Worm (Caenorhabditis elegans) whole organism, L1 larva: ENCODE data around the gene Y17G9A.3.

ENCODE experiments used
- C34B4.2 ChIP-seq: sonication (generic microtip); optimal IDR thresholded peaks from 2 replicates; lab custom pipeline; 2017; ENCODE audit warnings: mild to moderate bottlenecking, missing genetic modification characterization, missing compliant biosample characterization
- F16B12.6 ChIP-seq: fragments of 150-350 bp; optimal IDR thresholded peaks from 2 replicates; lab custom pipeline; 2014; ENCODE audit warnings: missing biosample characterization, missing genetic modification characterization
- Y116A8C.19 ChIP-seq: sonication (generic microtip); optimal IDR thresholded peaks from 2 replicates; lab custom pipeline; 2016; ENCODE audit warnings: missing compliant biosample characterization, missing genetic modification characterization, borderline replicate concordance
- aha-1 ChIP-seq: fragments of 150-350 bp; optimal IDR thresholded peaks from 2 replicates; lab custom pipeline; 2014; ENCODE audit warnings: missing biosample characterization, missing genetic modification characterization
- alr-1 ChIP-seq: fragments of 200-800 bp; sonication (Bioruptor generic); optimal IDR thresholded peaks from 2 replicates; lab custom pipeline; 2018; ENCODE audit warnings: borderline replicate concordance, mild to moderate bottlenecking, missing genetic modification characterization, missing compliant biosample characterization
- blmp-1 ChIP-seq: fragments of 150-350 bp; optimal IDR thresholded peaks from 2 replicates; lab custom pipeline; 2014; ENCODE audit warnings: missing biosample characterization, missing genetic modification characterization
- ceh-63 ChIP-seq: fragments of 200-800 bp; sonication (Bioruptor generic); optimal IDR thresholded peaks from 2 replicates; lab custom pipeline; 2018; ENCODE audit warnings: mild to moderate bottlenecking, missing genetic modification characterization, missing compliant biosample characterization
- ceh-8 ChIP-seq: fragments of 200-800 bp; sonication (Bioruptor generic); optimal IDR thresholded peaks from 2 replicates; lab custom pipeline; 2018; ENCODE audit warnings: mild to moderate bottlenecking, missing genetic modification characterization, moderate library complexity, missing compliant biosample characterization
- ceh-88 ChIP-seq: fragments of 200-800 bp; sonication (Bioruptor generic); IDR thresholded peaks from 2 replicates; pipeline ENCODE4 v1.3.6; 2022; ENCODE audit warnings: missing genetic modification characterization, missing compliant biosample characterization
- dsc-1 ChIP-seq: sonication (generic microtip); optimal IDR thresholded peaks from 2 replicates; lab custom pipeline; 2016; ENCODE audit warnings: mild to moderate bottlenecking, missing genetic modification characterization, missing compliant biosample characterization
- efl-1 ChIP-seq, 4 experiments: fragments of 150-350 bp; optimal IDR thresholded peaks in 3 of 4; peaks in 1 of 4; 1 replicate in 1 of 4; 2 replicates in 3 of 4; lab custom pipeline; 2014; ENCODE audit warnings: missing biosample characterization in 2 of 4, missing genetic modification characterization in 2 of 4, missing genetic modification reagents in 2 of 4
- efl-3 ChIP-seq: fragments of 200-800 bp; sonication (Bioruptor generic); optimal IDR thresholded peaks from 2 replicates; lab custom pipeline; 2018; ENCODE audit warnings: mild to moderate bottlenecking, missing genetic modification characterization, missing compliant biosample characterization
- egl-13 ChIP-seq: sonication (generic microtip); optimal IDR thresholded peaks from 2 replicates; lab custom pipeline; 2016; ENCODE audit warnings: missing genotype, missing genetic modification reagents, missing genetic modification characterization, missing compliant biosample characterization
- elt-2 ChIP-seq: sonication (generic microtip); optimal IDR thresholded peaks from 2 replicates; lab custom pipeline; 2016; ENCODE audit warnings: missing genetic modification characterization, mild to moderate bottlenecking, inconsistent platforms, missing compliant biosample characterization, missing genetic modification reagents
- elt-3 ChIP-seq, 6 experiments: fragments of 150-350 bp in 1 of 6; sonication (generic microtip); optimal IDR thresholded peaks; 2 replicates each; lab custom pipeline; 2017 to 2018; ENCODE audit warnings: missing biosample characterization in 6 of 6, missing genetic modification characterization in 6 of 6, inconsistent platforms in 1 of 6
- fkh-4 ChIP-seq: sonication (generic microtip); optimal IDR thresholded peaks from 2 replicates; lab custom pipeline; 2016; ENCODE audit warnings: missing compliant biosample characterization, missing genetic modification characterization, borderline replicate concordance
- fkh-8 ChIP-seq: sonication (generic microtip); optimal IDR thresholded peaks from 2 replicates; lab custom pipeline; 2016; ENCODE audit warnings: mild to moderate bottlenecking, missing genetic modification characterization, missing compliant biosample characterization
- hpl-2 ChIP-seq: fragments of 150-350 bp; optimal IDR thresholded peaks from 2 replicates; lab custom pipeline; 2014; ENCODE audit warnings: missing biosample characterization, missing genetic modification reagents, missing genetic modification characterization
- isw-1 ChIP-seq: fragments of 200-800 bp; sonication (Bioruptor generic); IDR thresholded peaks from 2 replicates; pipeline ENCODE4 v1.3.6; 2022; ENCODE audit warnings: missing genetic modification characterization, missing compliant biosample characterization
- jun-1 ChIP-seq: fragments of 150-350 bp; optimal IDR thresholded peaks from 2 replicates; lab custom pipeline; 2014; ENCODE audit warnings: missing biosample characterization, missing genetic modification reagents, missing genetic modification characterization
- lin-13 ChIP-seq: fragments of 150-350 bp; optimal IDR thresholded peaks from 2 replicates; lab custom pipeline; 2014; ENCODE audit warnings: missing biosample characterization, missing genetic modification reagents, missing genetic modification characterization
- lin-14 ChIP-seq: fragments of 200-800 bp; sonication (Bioruptor generic); optimal IDR thresholded peaks from 2 replicates; lab custom pipeline; 2018; ENCODE audit warnings: mild to moderate bottlenecking, missing genetic modification characterization, moderate library complexity, missing compliant biosample characterization
- lin-35 ChIP-seq, 2 experiments: fragments of 150-350 bp; optimal IDR thresholded peaks; 2 replicates each; lab custom pipeline; 2014; ENCODE audit warnings: missing biosample characterization in 2 of 2, missing genetic modification characterization in 2 of 2, missing genetic modification reagents in 2 of 2
- lin-39 ChIP-seq: fragments of 150-350 bp; optimal IDR thresholded peaks from 2 replicates; lab custom pipeline; 2014; ENCODE audit warnings: missing biosample characterization, missing genetic modification reagents, missing genetic modification characterization
- lsy-2 ChIP-seq, 2 experiments: fragments of 150-350 bp; optimal IDR thresholded peaks; 2 replicates each; lab custom pipeline; 2014; ENCODE audit warnings: missing biosample characterization in 2 of 2, missing genetic modification characterization in 2 of 2
- mab-9 ChIP-seq: fragments of 200-800 bp; sonication (Bioruptor generic); IDR thresholded peaks from 2 replicates; pipeline ENCODE4 v1.3.6; 2022; ENCODE audit warnings: missing genetic modification reagents, missing genetic modification characterization, missing compliant biosample characterization
- mep-1 ChIP-seq: fragments of 150-350 bp; optimal IDR thresholded peaks from 2 replicates; lab custom pipeline; 2014; ENCODE audit warnings: missing biosample characterization, missing genetic modification characterization
- nhr-11 ChIP-seq: fragments of 150-350 bp; optimal IDR thresholded peaks from 2 replicates; lab custom pipeline; 2014; ENCODE audit warnings: missing biosample characterization, missing genetic modification characterization
- nhr-19 ChIP-seq: fragments of 200-800 bp; sonication (Bioruptor generic); conservative IDR thresholded peaks from 2 replicates; pipeline ENCODE4 v1.3.6; 2022; ENCODE audit warnings: missing genetic modification characterization, missing compliant biosample characterization
- nhr-20 ChIP-seq: sonication (generic microtip); optimal IDR thresholded peaks from 2 replicates; lab custom pipeline; 2016; ENCODE audit warnings: mild to moderate bottlenecking, missing genetic modification characterization, missing compliant biosample characterization
- nhr-237 ChIP-seq: fragments of 150-350 bp; optimal IDR thresholded peaks from 2 replicates; lab custom pipeline; 2014; ENCODE audit warnings: missing biosample characterization, missing genetic modification characterization
- nhr-47 ChIP-seq: sonication (generic microtip); optimal IDR thresholded peaks from 2 replicates; lab custom pipeline; 2016; ENCODE audit warnings: mild to moderate bottlenecking, missing genetic modification characterization, moderate library complexity, missing compliant biosample characterization
- nhr-90 ChIP-seq: sonication (generic microtip); optimal IDR thresholded peaks from 2 replicates; lab custom pipeline; 2016; ENCODE audit warnings: mild to moderate bottlenecking, missing genetic modification characterization, missing compliant biosample characterization; ENCODE audit not compliant: poor library complexity
- pag-3 ChIP-seq: sonication (generic microtip); optimal IDR thresholded peaks from 2 replicates; lab custom pipeline; 2017; ENCODE audit warnings: missing genetic modification characterization, mild to moderate bottlenecking, missing compliant biosample characterization, antibody characterized with exemption, borderline replicate concordance; ENCODE audit not compliant: insufficient read depth
- pqm-1 ChIP-seq: sonication (generic microtip); optimal IDR thresholded peaks from 3 replicates; lab custom pipeline; 2017; ENCODE audit warnings: missing biosample characterization, missing genetic modification characterization
- rnt-1 ChIP-seq: sonication (generic microtip); optimal IDR thresholded peaks from 2 replicates; lab custom pipeline; 2016; ENCODE audit warnings: mild to moderate bottlenecking, missing genetic modification characterization, moderate library complexity, missing compliant biosample characterization
- skn-1 ChIP-seq: fragments of 150-350 bp; optimal IDR thresholded peaks from 2 replicates; lab custom pipeline; 2014; ENCODE audit warnings: missing biosample characterization, missing genetic modification characterization
- snpc-4 ChIP-seq: fragments of 150-350 bp; optimal IDR thresholded peaks from 2 replicates; lab custom pipeline; 2014; ENCODE audit warnings: missing biosample characterization, missing genetic modification characterization
- sox-4 ChIP-seq: sonication (generic microtip); optimal IDR thresholded peaks from 2 replicates; lab custom pipeline; 2016; ENCODE audit warnings: missing genetic modification characterization, missing compliant biosample characterization
- sptf-1 ChIP-seq: fragments of 150-350 bp; optimal IDR thresholded peaks from 2 replicates; lab custom pipeline; 2014; ENCODE audit warnings: missing biosample characterization, missing genetic modification characterization
- sup-37 ChIP-seq: fragments of 200-800 bp; sonication (Bioruptor generic); optimal IDR thresholded peaks from 2 replicates; lab custom pipeline; 2018; ENCODE audit warnings: mild to moderate bottlenecking, missing genetic modification characterization, missing compliant biosample characterization
- swsn-7 ChIP-seq: sonication (generic microtip); optimal IDR thresholded peaks from 2 replicates; lab custom pipeline; 2016; ENCODE audit warnings: missing genetic modification characterization, missing compliant biosample characterization
- tbx-2 ChIP-seq: sonication (generic microtip); optimal IDR thresholded peaks from 2 replicates; lab custom pipeline; 2016; ENCODE audit warnings: missing genetic modification characterization, missing compliant biosample characterization
- tlp-1 ChIP-seq: fragments of 150-350 bp; optimal IDR thresholded peaks from 2 replicates; lab custom pipeline; 2014; ENCODE audit warnings: missing biosample characterization, missing genetic modification characterization
- unc-130 ChIP-seq: fragments of 150-350 bp; optimal IDR thresholded peaks from 2 replicates; lab custom pipeline; 2017; ENCODE audit warnings: missing biosample characterization, missing genetic modification characterization, inconsistent platforms
- unc-62 ChIP-seq: fragments of 150-350 bp; optimal IDR thresholded peaks from 2 replicates; lab custom pipeline; 2014; ENCODE audit warnings: missing biosample characterization, missing genetic modification reagents, missing genetic modification characterization
- unc-86 ChIP-seq: sonication (generic microtip); optimal IDR thresholded peaks from 2 replicates; lab custom pipeline; 2016; ENCODE audit warnings: missing genetic modification characterization, missing compliant biosample characterization
- unc-98 ChIP-seq: fragments of 200-800 bp; sonication (Bioruptor generic); IDR thresholded peaks from 2 replicates; pipeline ENCODE4 v1.3.6; 2022; ENCODE audit warnings: missing genetic modification characterization, missing compliant biosample characterization
- zag-1 ChIP-seq: fragments of 150-350 bp; optimal IDR thresholded peaks from 2 replicates; lab custom pipeline; 2014; ENCODE audit warnings: missing biosample characterization, missing genetic modification characterization
- zip-4 ChIP-seq: fragments of 200-800 bp; sonication (Bioruptor generic); optimal IDR thresholded peaks from 2 replicates; lab custom pipeline; 2018; ENCODE audit warnings: mild to moderate bottlenecking, missing genetic modification characterization, moderate library complexity, missing compliant biosample characterization
- ztf-11 ChIP-seq, 2 experiments: sonication (generic microtip); optimal IDR thresholded peaks; 2 replicates each; lab custom pipeline; 2016 to 2017; ENCODE audit warnings: missing genetic modification characterization in 2 of 2, missing biosample characterization in 1 of 2, missing compliant biosample characterization in 1 of 2
- ztf-4 ChIP-seq: fragments of 150-350 bp; optimal IDR thresholded peaks from 2 replicates; lab custom pipeline; 2014; ENCODE audit warnings: missing biosample characterization, missing genetic modification characterization

Y17G9A.3 gene

DNA sequence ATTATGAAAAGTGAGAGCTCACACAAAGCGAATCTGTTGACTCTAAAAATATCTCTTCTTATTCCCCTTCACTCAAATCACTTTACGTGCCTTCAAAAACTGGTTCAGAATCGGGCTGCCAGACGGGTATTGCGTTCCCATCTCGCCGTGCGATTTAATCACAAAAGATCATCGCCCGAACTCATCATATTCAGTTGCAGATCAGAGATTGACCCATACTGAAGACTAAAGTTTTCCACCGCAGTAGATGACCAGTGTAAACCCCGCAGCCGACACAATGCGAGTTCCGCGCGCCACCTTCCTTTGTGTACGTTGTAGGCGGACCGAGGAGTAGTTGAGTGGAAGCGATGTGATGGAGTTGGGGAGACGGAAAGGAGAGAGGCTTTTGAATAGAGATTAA is 22.2 kb upstream of the Y17G9A.3 start (continued):
- TF ChIP-seq tlp-1 (tag; lab: Kevin White, UChicago): no peak
- TF ChIP-seq lin-39: peak; percentile 13
- peak in 3 of 6 experiments; percentile 20 to 62 (median 29) for TF ChIP-seq elt-3 (tag; optimal IDR thresholded peaks at IDR 0.05; lab: Kevin White, UChicago)
- peak in 1 of 2 experiments; percentile 61 for TF ChIP-seq lsy-2 (tag; optimal IDR thresholded peaks at IDR 0.05; lab: Kevin White, UChicago)
- peak; percentile 51 for TF ChIP-seq tbx-2 (tag; lab: Kevin White, UChicago)
- TF ChIP-seq fkh-8: no peak
- TF ChIP-seq aha-1 (tag; lab: Kevin White, UChicago): no peak
- TF ChIP-seq sox-4 (tag; lab: Kevin White, UChicago): peak; percentile 32
- TF ChIP-seq isw-1 (GFP tag; lab: Robert Waterston, UW): no peak
- no peak for TF ChIP-seq unc-130
- TF ChIP-seq rnt-1 (tag; lab: Kevin White, UChicago): peak; percentile 85
- no peak for TF ChIP-seq sup-37 (GFP tag; lab: Kevin White, UChicago)
- TF ChIP-seq sptf-1: no peak
- TF ChIP-seq zag-1 (tag; lab: Kevin White, UChicago): no peak
- no peak for TF ChIP-seq F16B12.6 (tag; lab: Kevin White, UChicago)
- no peak for TF ChIP-seq pqm-1 (tag; lab: Kevin White, UChicago)
- TF ChIP-seq nhr-19 (GFP tag; lab: Robert Waterston, UW): peak; percentile 86
- peak; percentile 35 to 37 for TF ChIP-seq lin-35 (GFP tag; optimal IDR thresholded peaks at IDR 0.05; lab: Kevin White, UChicago)
- peak; percentile 33 for TF ChIP-seq elt-2 (tag; lab: Kevin White, UChicago)
- no peak for TF ChIP-seq C34B4.2 (tag; lab: Kevin White, UChicago)
- peak; percentile 5 for TF ChIP-seq nhr-237
- no peak for TF ChIP-seq fkh-4 (tag; lab: Kevin White, UChicago)
- TF ChIP-seq lin-13 (GFP tag; lab: Kevin White, UChicago): peak; percentile 21
- TF ChIP-seq nhr-47 (tag; lab: Kevin White, UChicago): peak; percentile 78
- TF ChIP-seq ceh-63: no peak
- TF ChIP-seq egl-13 (tag; lab: Kevin White, UChicago): no peak
- TF ChIP-seq mep-1 (tag; lab: Kevin White, UChicago): peak; percentile 52
- peak; percentile 81 for TF ChIP-seq nhr-90 (tag; lab: Kevin White, UChicago)
- TF ChIP-seq swsn-7: peak; percentile 75
- no peak for TF ChIP-seq efl-3 (GFP tag; lab: Kevin White, UChicago)
- no peak for TF ChIP-seq hpl-2 (GFP tag; lab: Kevin White, UChicago)
- no peak for TF ChIP-seq blmp-1 (tag; lab: Kevin White, UChicago)
- peak; percentile 98 for TF ChIP-seq snpc-4 (tag; lab: Kevin White, UChicago)
- peak; percentile 93 for TF ChIP-seq lin-14 (GFP tag; lab: Kevin White, UChicago)
- TF ChIP-seq Y116A8C.19 (tag; lab: Kevin White, UChicago): no peak
- no peak for TF ChIP-seq skn-1
- TF ChIP-seq dsc-1 (tag; lab: Kevin White, UChicago): peak; percentile 80
- no peak for TF ChIP-seq ztf-4
- no peak for TF ChIP-seq unc-62 (GFP tag; lab: Kevin White, UChicago)
- no peak for TF ChIP-seq ztf-11 (tag; optimal IDR thresholded peaks at IDR 0.05; lab: Kevin White, UChicago)
- no peak for TF ChIP-seq pag-3 (tag; lab: Kevin White, UChicago)
- TF ChIP-seq zip-4 (GFP tag; lab: Kevin White, UChicago): peak; percentile 52
- peak; percentile 36 for TF ChIP-seq unc-86 (tag; lab: Kevin White, UChicago)
- no peak for TF ChIP-seq jun-1 (tag; lab: Kevin White, UChicago)
- TF ChIP-seq unc-98 (GFP tag; lab: Robert Waterston, UW): no peak
- no peak for TF ChIP-seq alr-1 (tag; lab: Kevin White, UChicago)
- peak; percentile 83 for TF ChIP-seq nhr-20 (tag; lab: Kevin White, UChicago)
- peak; percentile 33 to 61 for TF ChIP-seq efl-1 (optimal IDR thresholded peaks at IDR 0.05; lab: Kevin White, UChicago)
- peak; percentile 16 to 93 for TF ChIP-seq efl-1 (GFP tag; optimal IDR thresholded peaks at IDR 0.05 in 1 of 2; lab: Kevin White, UChicago)
- TF ChIP-seq nhr-11: no peak
- no peak for TF ChIP-seq ceh-8 (GFP tag; lab: Kevin White, UChicago)
- TF ChIP-seq ceh-88 (GFP tag; lab: Robert Waterston, UW): peak; percentile 39; the same call in 1 of the 2 replicates
- TF ChIP-seq mab-9 (GFP tag; lab: Robert Waterston, UW): peak; percentile 20; the same call in 1 of the 2 replicates
